Worm (Caenorhabditis elegans): ENCODE measurements around the gene Y42H9AR.2.

The Y42H9AR.2 gene

DNA sequence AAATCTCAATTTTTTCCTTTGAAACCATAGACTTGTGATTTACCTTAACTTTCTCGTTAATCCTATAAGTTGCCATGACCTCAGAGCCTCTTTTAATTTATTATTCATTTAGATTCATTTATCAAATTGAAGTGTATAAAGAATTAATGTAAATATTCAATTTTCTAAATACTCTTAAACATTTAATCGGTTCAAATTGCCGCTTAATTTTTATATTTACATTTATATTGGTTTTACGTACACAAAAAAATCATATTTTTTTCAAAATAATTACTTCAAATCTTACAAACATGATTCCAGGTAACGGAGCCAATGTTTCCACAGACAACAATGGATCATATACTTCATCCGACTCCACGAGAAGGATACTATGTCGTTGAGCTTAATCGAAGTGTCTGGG, 48.8 kb downstream of the Y42H9AR.2 start, which contains the start of gene pmk-1:
TSS of gene pmk-1 (plus strand) at position 301 of the 400 bp plus-strand sequence.
- TF ChIP-seq elt-3 (tag; optimal IDR thresholded peaks at IDR 0.05) (no peak), unc-55 (GFP tag; optimal IDR thresholded peaks at IDR 0.05) (no peak), fos-1 (tag; optimal IDR thresholded peaks at IDR 0.05) (no peak), nhr-237 (tag; optimal IDR thresholded peaks at IDR 0.05) (no peak), ZK546.5 (tag; optimal IDR thresholded peaks at IDR 0.05) (no peak), ztf-4 (tag; optimal IDR thresholded peaks at IDR 0.05) (no peak), nhr-11 (tag; optimal IDR thresholded peaks at IDR 0.05) (no peak), mdl-1 (tag; optimal IDR thresholded peaks at IDR 0.05) (no peak), nhr-25 (tag; optimal IDR thresholded peaks at IDR 0.05) (no peak), sma-3 (GFP tag; optimal IDR thresholded peaks at IDR 0.05) (no peak)

Measured in whole organism, L2 larva.